Fruit fly (Drosophila melanogaster) whole organism: ENCODE measurements around the gene CG42305.

Source experiments
- CG8478 ChIP-seq: fragments of >200 bp; optimal IDR thresholded peaks from 2 replicates; lab custom pipeline; 2018; ENCODE audit warnings: inconsistent platforms
- Dll ChIP-seq: fragments of >200 bp; optimal IDR thresholded peaks from 2 replicates; lab custom pipeline; 2017
- psq ChIP-seq: fragments of >200 bp; optimal IDR thresholded peaks from 2 replicates; lab custom pipeline; 2017
- usp ChIP-seq: fragments of >200 bp; optimal IDR thresholded peaks from 2 replicates; lab custom pipeline; 2017; ENCODE audit warnings: missing biosample characterization, missing genetic modification characterization, mixed read lengths

DNA sequence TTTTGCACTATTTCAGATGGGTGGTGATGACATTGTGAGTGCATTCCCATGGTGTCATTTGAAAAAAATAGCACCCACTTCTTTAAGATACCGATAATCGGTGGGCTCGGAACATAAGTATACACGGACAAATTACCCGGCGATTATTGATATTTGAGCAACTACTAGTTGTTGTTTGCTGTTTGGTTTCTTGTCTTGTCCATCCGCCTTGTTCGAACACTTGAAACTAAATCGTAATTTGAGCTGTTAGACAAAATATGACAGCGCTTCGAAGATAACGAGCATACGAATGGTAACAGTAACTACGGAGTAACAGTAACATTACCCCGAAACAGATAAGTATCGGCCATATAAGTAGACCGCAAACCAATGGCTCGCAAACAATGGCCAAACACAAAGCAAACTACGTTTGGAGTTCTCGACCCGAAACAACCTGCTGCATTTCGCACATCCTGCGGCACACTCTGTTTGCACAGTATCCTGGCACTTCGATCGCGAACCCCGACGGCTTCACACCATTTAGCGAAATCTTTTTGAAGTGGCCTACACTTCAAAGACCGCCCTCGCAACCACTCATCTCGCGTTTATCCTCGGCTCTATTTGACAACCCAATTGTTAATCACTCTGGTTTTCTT is 31.4 kb upstream of the CG42305 start:
- TF ChIP-seq Dll (lab: Kevin White, UChicago), result no peak
- TF ChIP-seq usp (GFP tag; lab: Kevin White, UChicago), result no peak
- TF ChIP-seq CG8478 (lab: Kevin White, UChicago), result no peak
- no peak for TF ChIP-seq psq (lab: Kevin White, UChicago)
